Worm (Caenorhabditis elegans): ENCODE measurements around the gene C39H7.4.

Gene C39H7.4

DNA sequence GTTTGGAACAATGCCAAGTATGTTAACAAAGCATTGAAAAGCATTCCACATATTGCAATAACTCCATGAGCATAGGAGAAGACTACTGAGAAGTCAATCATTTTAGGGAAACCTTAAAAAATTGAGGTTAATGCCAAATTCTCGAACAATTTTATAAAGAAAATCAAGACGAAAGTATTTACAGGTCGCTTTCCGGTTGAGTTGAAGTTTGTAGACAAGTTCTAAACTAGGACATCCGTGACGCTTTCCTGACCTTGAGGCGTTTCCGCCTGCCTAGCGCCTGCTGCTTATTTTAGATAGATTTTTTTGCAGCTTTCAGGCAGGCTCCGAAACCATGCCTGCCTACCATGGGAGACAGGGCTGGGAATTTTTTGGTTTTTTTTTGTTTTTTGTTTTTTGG lies 21.1 kb upstream of the C39H7.4 start, which contains the start of gene srd-13:
srd-13 (minus strand) TSS at position 101 of the 400 bp plus-strand sequence.
- TF ChIP-seq sdz-38 (tag; optimal IDR thresholded peaks at IDR 0.05) (no peak), attf-5 (GFP tag; optimal IDR thresholded peaks at IDR 0.05) (no peak), hlh-12 (tag; optimal IDR thresholded peaks at IDR 0.05) (no peak), tbp1 (GFP tag; optimal IDR thresholded peaks at IDR 0.05) (no peak), snpc-4 (GFP tag; optimal IDR thresholded peaks at IDR 0.05) (no peak), snpc-4 (tag; optimal IDR thresholded peaks at IDR 0.05) (no peak), pbrm-1 (GFP tag; IDR thresholded peaks at IDR 0.05) (no peak), egrh-3 (GFP tag; IDR thresholded peaks at IDR 0.05) (no peak), ztf-25 (GFP tag; IDR thresholded peaks at IDR 0.05) (no peak), pha-4 (tag; optimal IDR thresholded peaks at IDR 0.05) (no peak), ceh-91 (GFP tag; IDR thresholded peaks at IDR 0.05) (no peak), ztf-28 (GFP tag; IDR thresholded peaks at IDR 0.05) (no peak), nhr-90 (tag; optimal IDR thresholded peaks at IDR 0.05) (no peak)

DNA sequence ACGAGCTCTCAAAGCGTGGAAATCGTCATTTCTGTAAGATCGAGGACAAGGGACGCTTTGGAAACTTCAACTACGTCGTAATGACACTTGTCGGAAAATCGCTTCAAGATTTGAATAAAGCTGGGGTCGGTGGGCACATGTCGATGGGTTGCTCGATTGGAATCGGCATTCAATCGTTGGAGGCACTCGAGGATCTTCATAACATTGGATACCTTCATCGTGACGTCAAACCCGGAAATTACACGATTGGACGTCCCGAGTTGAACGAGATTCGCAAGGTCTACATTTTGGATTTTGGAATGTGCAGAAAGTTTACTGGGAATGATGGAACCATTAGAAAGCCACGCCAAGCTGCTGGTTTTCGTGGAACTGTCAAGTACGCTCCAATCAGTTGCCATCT lies 18.1 kb upstream of the C39H7.4 start:
- TF ChIP-seq snpc-1.1 (tag; optimal IDR thresholded peaks at IDR 0.05; ENCODE audit: insufficient read depth) (no peak), ets-4 (GFP tag; optimal IDR thresholded peaks at IDR 0.05) (no peak), sea-2 (GFP tag; IDR thresholded peaks at IDR 0.05) (no peak), F10E7.11 (tag; optimal IDR thresholded peaks at IDR 0.05) (no peak), F52B5.7 (tag; optimal IDR thresholded peaks at IDR 0.05) (no peak), Y67H2A.10 (GFP tag; conservative IDR thresholded peaks at IDR 0.05) (no peak), C06A6.2 (GFP tag; conservative IDR thresholded peaks at IDR 0.05) (no peak), ama-1 (optimal IDR thresholded peaks at IDR 0.05) (no peak), ama-1 (GFP tag; optimal IDR thresholded peaks at IDR 0.05) (no peak), ceh-91 (GFP tag; IDR thresholded peaks at IDR 0.05) (no peak), repo-1 (tag; optimal IDR thresholded peaks at IDR 0.05) (no peak), hlh-26 (GFP tag; conservative IDR thresholded peaks at IDR 0.05) (no peak), zfh-2 (GFP tag; conservative IDR thresholded peaks at IDR 0.05) (no peak), cebp-1 (GFP tag; IDR thresholded peaks at IDR 0.05) (no peak), cebp-1 (tag; optimal IDR thresholded peaks at IDR 0.05) (no peak), unc-62 (GFP tag; optimal IDR thresholded peaks at IDR 0.05) (no peak), dox-1 (GFP tag; IDR thresholded peaks at IDR 0.05) (no peak), hsf-1 (GFP tag; IDR thresholded peaks at IDR 0.05) (no peak), Y53G8AR.9 (GFP tag; conservative IDR thresholded peaks at IDR 0.05) (no peak), dpl-1 (GFP tag; optimal IDR thresholded peaks at IDR 0.05) (no peak), ceh-100 (GFP tag; IDR thresholded peaks at IDR 0.05) (no peak), sptf-2 (GFP tag; optimal IDR thresholded peaks at IDR 0.05) (no peak)

DNA sequence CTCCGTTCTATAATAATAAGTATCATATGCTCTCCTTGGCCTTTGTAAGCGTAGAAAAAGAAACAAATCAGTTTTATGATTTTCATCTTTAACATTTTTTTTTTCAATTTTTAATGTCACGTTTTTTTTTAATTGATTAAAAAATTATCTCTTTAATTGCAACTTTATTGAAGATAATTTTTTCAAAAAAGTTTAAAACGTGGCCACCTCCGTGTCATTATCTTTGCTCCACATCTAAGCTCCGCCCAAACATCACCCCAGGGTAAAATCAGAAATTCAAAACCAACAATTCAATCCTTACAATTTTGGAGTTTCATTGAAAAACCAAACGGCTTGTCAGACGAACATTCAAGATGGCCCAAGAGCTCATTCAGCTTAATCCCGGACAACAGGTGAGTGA lies 17.2 kb upstream of the C39H7.4 start, which contains the start of gene ttbk-8.2:
ttbk-8.2 (plus strand) TSS at position 301 of the 400 bp plus-strand sequence.
- TF ChIP-seq F33H1.4 (GFP tag; IDR thresholded peaks at IDR 0.05) = no peak
- TF ChIP-seq ets-4 (GFP tag; optimal IDR thresholded peaks at IDR 0.05) = no peak
- TF ChIP-seq hlh-26 (GFP tag; conservative IDR thresholded peaks at IDR 0.05) = no peak
- TF ChIP-seq ekl-4 (GFP tag; IDR thresholded peaks at IDR 0.05) = no peak
- no peak for TF ChIP-seq efl-1 (GFP tag; optimal IDR thresholded peaks at IDR 0.05)
- TF ChIP-seq ceh-100 (GFP tag; IDR thresholded peaks at IDR 0.05) = no peak
- TF ChIP-seq mel-28 (tag; optimal IDR thresholded peaks at IDR 0.05; ENCODE audit: borderline replicate concordance) = no peak
- no peak for TF ChIP-seq gei-17 (GFP tag; optimal IDR thresholded peaks at IDR 0.05)
- no peak for TF ChIP-seq hmg-1.2 (GFP tag; IDR thresholded peaks at IDR 0.05)
- TF ChIP-seq Y53G8AR.9 (GFP tag; conservative IDR thresholded peaks at IDR 0.05) = no peak
- TF ChIP-seq lag-1 (GFP tag; IDR thresholded peaks at IDR 0.05) = no peak
- no peak for TF ChIP-seq ztf-3 (GFP tag; optimal IDR thresholded peaks at IDR 0.05)
- no peak for TF ChIP-seq chd-7 (tag; optimal IDR thresholded peaks at IDR 0.05)
- no peak for TF ChIP-seq dpff-1 (tag; optimal IDR thresholded peaks at IDR 0.05)
- TF ChIP-seq die-1 (tag; optimal IDR thresholded peaks at IDR 0.05) = no peak
- no peak for TF ChIP-seq bed-2 (GFP tag; IDR thresholded peaks at IDR 0.05)
- TF ChIP-seq ztf-26 (tag; optimal IDR thresholded peaks at IDR 0.05) = no peak
- no peak for TF ChIP-seq ccch-3 (GFP tag; optimal IDR thresholded peaks at IDR 0.05)

All from whole organism, young adult.